Worm (Caenorhabditis elegans) whole organism, L2 larva: ENCODE measurements around the gene Y102A5C.27.

ENCODE experiments used
- alr-1 ChIP-seq: fragments of 150-350 bp; optimal IDR thresholded peaks from 2 replicates; lab custom pipeline; 2014; ENCODE audit warnings: missing biosample characterization, missing genetic modification characterization
- aly-2 ChIP-seq: fragments of 150-350 bp; optimal IDR thresholded peaks from 2 replicates; lab custom pipeline; 2014; ENCODE audit warnings: missing biosample characterization, missing genetic modification characterization
- ama-1 ChIP-seq: fragments of 150-350 bp; optimal IDR thresholded peaks from 2 replicates; lab custom pipeline; 2018; ENCODE audit warnings: inconsistent platforms
- blmp-1 ChIP-seq: sonication (generic microtip); optimal IDR thresholded peaks from 2 replicates; lab custom pipeline; 2017; ENCODE audit warnings: missing genetic modification characterization, mild to moderate bottlenecking, missing compliant biosample characterization, antibody characterized with exemption, moderate library complexity; ENCODE audit not compliant: insufficient read depth
- mab-5 ChIP-seq: fragments of 150-350 bp; optimal IDR thresholded peaks from 2 replicates; lab custom pipeline; 2014; ENCODE audit warnings: missing biosample characterization, missing genetic modification characterization
- nhr-25 ChIP-seq: fragments of 150-350 bp; sonication (generic microtip); optimal IDR thresholded peaks from 3 replicates; lab custom pipeline; 2014; ENCODE audit warnings: missing biosample characterization, missing genetic modification characterization
- nhr-6 ChIP-seq: fragments of 150-350 bp; optimal IDR thresholded peaks from 2 replicates; lab custom pipeline; 2014; ENCODE audit warnings: missing biosample characterization, missing genetic modification characterization
- peb-1 ChIP-seq: fragments of 150-350 bp; optimal IDR thresholded peaks from 2 replicates; lab custom pipeline; 2014; ENCODE audit warnings: missing biosample characterization, missing genetic modification characterization
- unc-39 ChIP-seq: fragments of 150-350 bp; optimal IDR thresholded peaks from 2 replicates; lab custom pipeline; 2014; ENCODE audit warnings: missing biosample characterization, missing genetic modification characterization
- ztf-4 ChIP-seq: fragments of 150-350 bp; optimal IDR thresholded peaks from 2 replicates; lab custom pipeline; 2014; ENCODE audit warnings: missing biosample characterization, missing genetic modification characterization

ce11 chrV:17026289-17026688 lies 37.8 kb upstream of the Y102A5C.27 start, which contains the start of gene F49H6.15:
- no peak for TF ChIP-seq ztf-4 (tag; lab: Kevin White, UChicago)
- no peak for TF ChIP-seq mab-5 (tag; lab: Kevin White, UChicago)
- TF ChIP-seq unc-39 (tag; lab: Kevin White, UChicago) = no peak
- TF ChIP-seq blmp-1 = no peak
- TF ChIP-seq ama-1 (lab: Kevin White, UChicago) = no peak
- TF ChIP-seq nhr-6 (tag; lab: Kevin White, UChicago) = no peak
- TF ChIP-seq peb-1 (tag; lab: Kevin White, UChicago) = no peak
- TF ChIP-seq alr-1 (tag; lab: Kevin White, UChicago) = no peak
- TF ChIP-seq aly-2 (tag; lab: Kevin White, UChicago) = no peak
- TF ChIP-seq nhr-25 (tag; lab: Kevin White, UChicago) = no peak
